Fruit fly (Drosophila melanogaster): ENCODE results near the gene Cpr65Ax1.

The Cpr65Ax1 gene

dm6 chr3L:6181776-6182175 is 34.0 kb upstream of the Cpr65Ax1 start, which contains the start of gene CG10274:
CG10274 (minus strand) TSS chr3L:6181829.
- TF ChIP-seq Clk (GFP tag; optimal IDR thresholded peaks at IDR 0.05) (peak; percentile 52), CG1620 (GFP tag; optimal IDR thresholded peaks at IDR 0.05) (peak; percentile 82), CG12768 (GFP tag; optimal IDR thresholded peaks at IDR 0.05) (peak; percentile 73), pad (GFP tag; optimal IDR thresholded peaks at IDR 0.05) (peak; percentile 70), CG7101 (tag; optimal IDR thresholded peaks at IDR 0.05) (peak; percentile 77), cic (GFP tag; optimal IDR thresholded peaks at IDR 0.05) (peak; percentile 23), CG11617 (GFP tag; optimal IDR thresholded peaks at IDR 0.05) (peak; percentile 75), cnc (optimal IDR thresholded peaks at IDR 0.05) (no peak), Hr96 (GFP tag; optimal IDR thresholded peaks at IDR 0.05) (peak; percentile 68), CG14711 (tag; optimal IDR thresholded peaks at IDR 0.05) (peak; percentile 76), toe (GFP tag; optimal IDR thresholded peaks at IDR 0.05) (peak; percentile 79), CG7045 (GFP tag; optimal IDR thresholded peaks at IDR 0.05) (peak; percentile 67), CG33017 (tag; optimal IDR thresholded peaks at IDR 0.05) (peak; percentile 45), ovo (GFP tag; optimal IDR thresholded peaks at IDR 0.05) (peak; percentile 52), CG5204 (GFP tag; optimal IDR thresholded peaks at IDR 0.05) (no peak), kay (GFP tag; ENCODE audit: borderline replicate concordance) (no peak), Crg-1 (GFP tag; optimal IDR thresholded peaks at IDR 0.05) (peak; percentile 74), Mnt (GFP tag; optimal IDR thresholded peaks at IDR 0.05) (peak; percentile 41), bab1 (GFP tag; optimal IDR thresholded peaks at IDR 0.05) (peak; percentile 61), tj (GFP tag; optimal IDR thresholded peaks at IDR 0.05) (peak; percentile 42)

- no peak for TF ChIP-seq Crg-1 (GFP tag; optimal IDR thresholded peaks at IDR 0.05)
- TF ChIP-seq Hr96 (GFP tag; optimal IDR thresholded peaks at IDR 0.05), result no peak
- peak; percentile 48 for TF ChIP-seq CG14711 (tag; optimal IDR thresholded peaks at IDR 0.05)
- TF ChIP-seq CG7045 (GFP tag; optimal IDR thresholded peaks at IDR 0.05), result peak; percentile 37
- no peak for TF ChIP-seq CG5204 (GFP tag; optimal IDR thresholded peaks at IDR 0.05)
- TF ChIP-seq toe (GFP tag; optimal IDR thresholded peaks at IDR 0.05), result peak; percentile 24
- no peak for TF ChIP-seq kay (GFP tag; ENCODE audit: borderline replicate concordance)
- peak; percentile 32 for TF ChIP-seq CG12768 (GFP tag; optimal IDR thresholded peaks at IDR 0.05)
- TF ChIP-seq pad (GFP tag; optimal IDR thresholded peaks at IDR 0.05), result no peak
- peak; percentile 20 for TF ChIP-seq Mnt (GFP tag; optimal IDR thresholded peaks at IDR 0.05)
- TF ChIP-seq CG11617 (GFP tag; optimal IDR thresholded peaks at IDR 0.05), result peak; percentile 27
- no peak for TF ChIP-seq cic (GFP tag; optimal IDR thresholded peaks at IDR 0.05)
- TF ChIP-seq ovo (GFP tag; optimal IDR thresholded peaks at IDR 0.05), result no peak
- TF ChIP-seq bab1 (GFP tag; optimal IDR thresholded peaks at IDR 0.05), result no peak
- TF ChIP-seq tj (GFP tag; optimal IDR thresholded peaks at IDR 0.05), result no peak
- TF ChIP-seq Clk (GFP tag; optimal IDR thresholded peaks at IDR 0.05), result no peak
- peak; percentile 30 for TF ChIP-seq CG7101 (tag; optimal IDR thresholded peaks at IDR 0.05)
- peak; percentile 3 for TF ChIP-seq CG1620 (GFP tag; optimal IDR thresholded peaks at IDR 0.05)
Measured at dm6 chr3L:6173826-6174255, 26.1 kb upstream of the Cpr65Ax1 start, which contains the start of the genes fmt and CG7376. fmt (minus strand) TSS chr3L:6173880. CG7376 (plus strand) TSS chr3L:6174248.

dm6 chr3L:6162483-6163128 is 14.8 kb upstream of the Cpr65Ax1 start, which contains the start of gene Prdm13:
Prdm13 (plus strand) TSS chr3L:6163127.
- TF ChIP-seq tj (GFP tag; optimal IDR thresholded peaks at IDR 0.05), result no peak
- TF ChIP-seq ovo (GFP tag; optimal IDR thresholded peaks at IDR 0.05), result no peak
- TF ChIP-seq CG11617 (GFP tag; optimal IDR thresholded peaks at IDR 0.05), result no peak
- no peak for TF ChIP-seq CG12768 (GFP tag; optimal IDR thresholded peaks at IDR 0.05)
- TF ChIP-seq Clk (GFP tag; optimal IDR thresholded peaks at IDR 0.05), result no peak
- no peak for TF ChIP-seq kay (GFP tag; ENCODE audit: borderline replicate concordance)
- TF ChIP-seq pad (GFP tag; optimal IDR thresholded peaks at IDR 0.05), result no peak
- no peak for TF ChIP-seq CG7101 (tag; optimal IDR thresholded peaks at IDR 0.05)

dm6 chr3L:6161997-6162396 is 14.2 kb upstream of the Cpr65Ax1 start:
- TF ChIP-seq CG33017 (tag; optimal IDR thresholded peaks at IDR 0.05), result no peak
- no peak for TF ChIP-seq cic (GFP tag; optimal IDR thresholded peaks at IDR 0.05)
- TF ChIP-seq Hr96 (GFP tag; optimal IDR thresholded peaks at IDR 0.05), result no peak
- no peak for TF ChIP-seq toe (GFP tag; optimal IDR thresholded peaks at IDR 0.05)
- TF ChIP-seq Crg-1 (GFP tag; optimal IDR thresholded peaks at IDR 0.05), result no peak
- TF ChIP-seq tj (GFP tag; optimal IDR thresholded peaks at IDR 0.05), result no peak
- TF ChIP-seq CG5204 (GFP tag; optimal IDR thresholded peaks at IDR 0.05), result no peak
- no peak for TF ChIP-seq CG12768 (GFP tag; optimal IDR thresholded peaks at IDR 0.05)
- TF ChIP-seq pad (GFP tag; optimal IDR thresholded peaks at IDR 0.05), result no peak
- no peak for TF ChIP-seq ovo (GFP tag; optimal IDR thresholded peaks at IDR 0.05)
- no peak for TF ChIP-seq cnc (optimal IDR thresholded peaks at IDR 0.05)
- no peak for TF ChIP-seq CG1620 (GFP tag; optimal IDR thresholded peaks at IDR 0.05)
- TF ChIP-seq kay (GFP tag; ENCODE audit: borderline replicate concordance), result no peak
- no peak for TF ChIP-seq CG7045 (GFP tag; optimal IDR thresholded peaks at IDR 0.05)
- no peak for TF ChIP-seq CG7101 (tag; optimal IDR thresholded peaks at IDR 0.05)
- no peak for TF ChIP-seq bab1 (GFP tag; optimal IDR thresholded peaks at IDR 0.05)
- TF ChIP-seq CG11617 (GFP tag; optimal IDR thresholded peaks at IDR 0.05), result no peak
- no peak for TF ChIP-seq Clk (GFP tag; optimal IDR thresholded peaks at IDR 0.05)

- no peak for TF ChIP-seq CG11617 (GFP tag; optimal IDR thresholded peaks at IDR 0.05)
- no peak for TF ChIP-seq Hr96 (GFP tag; optimal IDR thresholded peaks at IDR 0.05)
- no peak for TF ChIP-seq kay (GFP tag; ENCODE audit: borderline replicate concordance)
- no peak for TF ChIP-seq toe (GFP tag; optimal IDR thresholded peaks at IDR 0.05)
- no peak for TF ChIP-seq bab1 (GFP tag; optimal IDR thresholded peaks at IDR 0.05)
- TF ChIP-seq cnc (optimal IDR thresholded peaks at IDR 0.05), result no peak
- no peak for TF ChIP-seq CG1620 (GFP tag; optimal IDR thresholded peaks at IDR 0.05)
- no peak for TF ChIP-seq CG5204 (GFP tag; optimal IDR thresholded peaks at IDR 0.05)
- TF ChIP-seq CG7101 (tag; optimal IDR thresholded peaks at IDR 0.05), result no peak
Measured at dm6 chr3L:6160514-6160913, 12.7 kb upstream of the Cpr65Ax1 start, which contains the start of gene Cpr65Az. Cpr65Az (plus strand) TSS chr3L:6160814.
